Worm (Caenorhabditis elegans): Measurements from ENCODE around the gene nhr-11.

ce11 chrIV:9118348-9118747, 48.5 kb downstream of the nhr-11 start:
- TF ChIP-seq egl-27 (tag; optimal IDR thresholded peaks at IDR 0.05), result no peak
- TF ChIP-seq aly-2 (tag; optimal IDR thresholded peaks at IDR 0.05), result no peak
- no peak for TF ChIP-seq nhr-25 (tag; optimal IDR thresholded peaks at IDR 0.05)
- no peak for TF ChIP-seq skn-1 (tag; optimal IDR thresholded peaks at IDR 0.05)
- TF ChIP-seq nhr-23 (tag; optimal IDR thresholded peaks at IDR 0.05), result no peak
- no peak for TF ChIP-seq nhr-12 (tag; optimal IDR thresholded peaks at IDR 0.05)
- TF ChIP-seq lin-15B (tag; optimal IDR thresholded peaks at IDR 0.05), result no peak
- TF ChIP-seq tbx-2 (tag; optimal IDR thresholded peaks at IDR 0.05), result no peak
- TF ChIP-seq mdl-1 (tag; optimal IDR thresholded peaks at IDR 0.05), result no peak

Data from whole organism, L3 larva.